In genomic region chr2L:3534227-3534842, dm6 we compare ENCODE assay signal across 1 fruit fly cellular context.
TF ChIP-seq lines count a peak whose summit lies in the region.

No protein-coding gene starts in this region.

TF ChIP-seq in whole organism, embryonic, 481 proteins besides CTCF, POLR2A, EP300 and RAD21 (continued from another document):
- TF ChIP-seq CG18476 (GFP tag; optimal IDR thresholded peaks at IDR 0.05; lab: Kevin White, UChicago), result peak; percentile 16
- TF ChIP-seq Opbp (GFP tag; IDR thresholded peaks at IDR 0.05; lab: Robert Waterston, UW; ENCODE audit: partially characterized antibody), result no peak
- TF ChIP-seq ewg (GFP tag; optimal IDR thresholded peaks at IDR 0.05; lab: Kevin White, UChicago), result peak; percentile 44
- peak; percentile 59 for TF ChIP-seq CG1024 (GFP tag; IDR thresholded peaks at IDR 0.05; lab: Robert Waterston, UW)
- peak; percentile 30 for TF ChIP-seq gcm (GFP tag; optimal IDR thresholded peaks at IDR 0.05; lab: Kevin White, UChicago)
- TF ChIP-seq CG9817 (tag; optimal IDR thresholded peaks at IDR 0.05; lab: Kevin White, UChicago), result peak; percentile 33
- TF ChIP-seq E2f1 (GFP tag; IDR thresholded peaks at IDR 0.05; lab: Robert Waterston, UW), result peak; percentile 55
- peak; percentile 59 for TF ChIP-seq sd (tag; optimal IDR thresholded peaks at IDR 0.05; lab: Kevin White, UChicago)
- 0 out of 3 replicates have a peak, but pooled peaks have one; percentile 43 for TF ChIP-seq otp (GFP tag; IDR thresholded peaks at IDR 0.05; lab: Robert Waterston, UW)
- TF ChIP-seq nerfin-2 (GFP tag; IDR thresholded peaks at IDR 0.05; lab: Robert Waterston, UW; ENCODE audit: partially characterized antibody), result no peak
- TF ChIP-seq CG14667 (GFP tag; IDR thresholded peaks at IDR 0.05; lab: Robert Waterston, UW), result peak; percentile 61
- TF ChIP-seq bowl (GFP tag; IDR thresholded peaks at IDR 0.05; lab: Robert Waterston, UW), result no peak
- TF ChIP-seq cas (GFP tag; IDR thresholded peaks at IDR 0.05; lab: Robert Waterston, UW), result no peak
- TF ChIP-seq CG7556 (GFP tag; optimal IDR thresholded peaks at IDR 0.05; lab: Kevin White, UChicago), result peak; percentile 9
- no peak for TF ChIP-seq Hr39 (optimal IDR thresholded peaks at IDR 0.05; lab: Kevin White, UChicago)
- peak; percentile 47 for TF ChIP-seq ind (GFP tag; optimal IDR thresholded peaks at IDR 0.05; lab: Kevin White, UChicago)
- TF ChIP-seq Dad (GFP tag; optimal IDR thresholded peaks at IDR 0.05; lab: Kevin White, UChicago), result no peak
- 0 out of 3 replicates have a peak, but pooled peaks have one; percentile 56 for TF ChIP-seq CG2199 (GFP tag; IDR thresholded peaks at IDR 0.05; lab: Robert Waterston, UW)
- peak; percentile 44; the same call in 1 of the 2 replicates for TF ChIP-seq Oaz (GFP tag; IDR thresholded peaks at IDR 0.05; lab: Robert Waterston, UW)
- TF ChIP-seq Jarid2 (GFP tag; optimal IDR thresholded peaks at IDR 0.05; lab: Kevin White, UChicago), result no peak
- TF ChIP-seq Dll (GFP tag; IDR thresholded peaks at IDR 0.05; lab: Robert Waterston, UW; ENCODE audit: partially characterized antibody), result no peak
- TF ChIP-seq CG17186 (GFP tag; optimal IDR thresholded peaks at IDR 0.05; lab: Kevin White, UChicago), result no peak
- TF ChIP-seq dati (GFP tag; IDR thresholded peaks at IDR 0.05; lab: Robert Waterston, UW), result no peak
- TF ChIP-seq ken (GFP tag; IDR thresholded peaks at IDR 0.05; lab: Robert Waterston, UW), result peak; percentile 60; the same call in 1 of the 3 replicates
- TF ChIP-seq ci (GFP tag; IDR thresholded peaks at IDR 0.05; lab: Robert Waterston, UW), result peak; percentile 70; the same call in 2 of the 3 replicates
- no peak for TF ChIP-seq hkb (optimal IDR thresholded peaks at IDR 0.05; lab: Kevin White, UChicago)
- peak; percentile 47 for TF ChIP-seq hkb (GFP tag; IDR thresholded peaks at IDR 0.05; lab: Robert Waterston, UW)
- no peak for TF ChIP-seq ab (GFP tag; optimal IDR thresholded peaks at IDR 0.05; lab: Kevin White, UChicago)
